Worm (Caenorhabditis elegans): Measurements from ENCODE around the gene C26B9.2.

- TF ChIP-seq tra-4 (tag; optimal IDR thresholded peaks at IDR 0.05) (no peak), tbx-37 (GFP tag; conservative IDR thresholded peaks at IDR 0.05) (no peak)
These were observed 28.2 kb downstream of the C26B9.2 start, which contains the start of gene jkk-1 for ce11 chrX:5368220-5368619.
